Worm (Caenorhabditis elegans): ENCODE data around the gene F07F6.4.

- TF ChIP-seq pqm-1 (tag; optimal IDR thresholded peaks at IDR 0.05) (no peak), ama-1 (optimal IDR thresholded peaks at IDR 0.05) (no peak), ztf-16 (tag; optimal IDR thresholded peaks at IDR 0.05) (no peak)
Measured at ce11 chrII:5423832-5424231, 5.5 kb downstream of the F07F6.4 start, which contains the start of gene F07F6.7.

Data from whole organism, late embryonic.